Worm (Caenorhabditis elegans): ENCODE data around the gene srx-4.

ce11 chrV:660210-660609, 32.4 kb downstream of the srx-4 start, which contains the start of gene F31F4.17:
- no peak for TF ChIP-seq Y53F4B.3 (GFP tag; IDR thresholded peaks at IDR 0.05)
- no peak for TF ChIP-seq athp-1 (tag; optimal IDR thresholded peaks at IDR 0.05)
- TF ChIP-seq T26A5.8 (tag; optimal IDR thresholded peaks at IDR 0.05) = no peak
- TF ChIP-seq F52B5.7 (tag; optimal IDR thresholded peaks at IDR 0.05) = no peak
- no peak for TF ChIP-seq unc-62 (GFP tag; optimal IDR thresholded peaks at IDR 0.05)
- TF ChIP-seq hrde-1 (tag; optimal IDR thresholded peaks at IDR 0.05; ENCODE audit: borderline replicate concordance) = no peak
- no peak for TF ChIP-seq xnd-1 (tag; optimal IDR thresholded peaks at IDR 0.05)
- no peak for TF ChIP-seq ama-1 (optimal IDR thresholded peaks at IDR 0.05)
- TF ChIP-seq ama-1 (GFP tag; optimal IDR thresholded peaks at IDR 0.05) = no peak

All from whole organism, young adult.